Worm (Caenorhabditis elegans) whole organism, mixed stage, embryonic: ENCODE results near the gene cnc-6.

Experiments used
- blmp-1 ChIP-seq: fragments of 150-350 bp; optimal IDR thresholded peaks from 2 replicates; lab custom pipeline; 2014; ENCODE audit warnings: missing biosample characterization, missing genetic modification characterization
- cnd-1 ChIP-seq: fragments of 200-800 bp; sonication (Bioruptor generic); optimal IDR thresholded peaks from 2 replicates; lab custom pipeline; 2018; ENCODE audit warnings: mild to moderate bottlenecking, missing genetic modification characterization, missing compliant biosample characterization
- elt-3 ChIP-seq: fragments of 150-350 bp; optimal IDR thresholded peaks from 2 replicates; lab custom pipeline; 2014; ENCODE audit warnings: missing biosample characterization, missing genetic modification characterization
- ham-2 ChIP-seq: fragments of 200-800 bp; sonication (Bioruptor generic); optimal IDR thresholded peaks from 2 replicates; lab custom pipeline; 2018; ENCODE audit warnings: mild to moderate bottlenecking, missing genetic modification characterization, missing compliant biosample characterization
- lsy-2 ChIP-seq: fragments of 150-350 bp; optimal IDR thresholded peaks from 2 replicates; lab custom pipeline; 2014; ENCODE audit warnings: missing biosample characterization, missing genetic modification characterization
- mab-5 ChIP-seq: fragments of 150-350 bp; optimal IDR thresholded peaks from 2 replicates; lab custom pipeline; 2014; ENCODE audit warnings: missing biosample characterization, missing genetic modification characterization
- nhr-12 ChIP-seq: fragments of 150-350 bp; optimal IDR thresholded peaks from 2 replicates; lab custom pipeline; 2014; ENCODE audit warnings: missing biosample characterization, missing genetic modification characterization
- nhr-2 ChIP-seq: fragments of 150-350 bp; optimal IDR thresholded peaks from 2 replicates; lab custom pipeline; 2014; ENCODE audit warnings: missing biosample characterization, missing genetic modification characterization
- nhr-76 ChIP-seq: sonication (generic microtip); optimal IDR thresholded peaks from 2 replicates; lab custom pipeline; 2017; ENCODE audit warnings: missing biosample characterization, missing genetic modification characterization
- snpc-4 ChIP-seq: fragments of 150-350 bp; optimal IDR thresholded peaks from 2 replicates; lab custom pipeline; 2014; ENCODE audit warnings: missing biosample characterization, missing genetic modification characterization
- unc-39 ChIP-seq: fragments of 150-350 bp; optimal IDR thresholded peaks from 2 replicates; lab custom pipeline; 2014; ENCODE audit warnings: missing biosample characterization, missing genetic modification characterization
- unc-62 ChIP-seq: fragments of 150-350 bp; optimal IDR thresholded peaks from 2 replicates; lab custom pipeline; 2014; ENCODE audit warnings: missing biosample characterization, missing genetic modification reagents, missing genetic modification characterization
- ztf-11 ChIP-seq: fragments of 150-350 bp; optimal IDR thresholded peaks from 2 replicates; lab custom pipeline; 2014; ENCODE audit warnings: missing biosample characterization, missing genetic modification characterization

- TF ChIP-seq snpc-4: no peak
- TF ChIP-seq mab-5 (tag; lab: Kevin White, UChicago): no peak
- no peak for TF ChIP-seq unc-62
- no peak for TF ChIP-seq nhr-76
- TF ChIP-seq nhr-2 (tag; lab: Kevin White, UChicago): no peak
- TF ChIP-seq lsy-2 (tag; lab: Kevin White, UChicago): no peak
- TF ChIP-seq ham-2 (GFP tag; lab: Kevin White, UChicago): no peak
- no peak for TF ChIP-seq elt-3 (tag; lab: Kevin White, UChicago)
- no peak for TF ChIP-seq ztf-11
- TF ChIP-seq unc-39 (tag; lab: Kevin White, UChicago): no peak
- TF ChIP-seq blmp-1 (tag; lab: Kevin White, UChicago): no peak
- TF ChIP-seq nhr-12 (tag; lab: Kevin White, UChicago): no peak
- no peak for TF ChIP-seq cnd-1 (tag; lab: Kevin White, UChicago)
Measured at ce11 chrIII:1806183-1806798, 43.0 kb downstream of the cnc-6 start.
